Worm (Caenorhabditis elegans): ENCODE data around the gene F14H8.2.

Gene F14H8.2

DNA sequence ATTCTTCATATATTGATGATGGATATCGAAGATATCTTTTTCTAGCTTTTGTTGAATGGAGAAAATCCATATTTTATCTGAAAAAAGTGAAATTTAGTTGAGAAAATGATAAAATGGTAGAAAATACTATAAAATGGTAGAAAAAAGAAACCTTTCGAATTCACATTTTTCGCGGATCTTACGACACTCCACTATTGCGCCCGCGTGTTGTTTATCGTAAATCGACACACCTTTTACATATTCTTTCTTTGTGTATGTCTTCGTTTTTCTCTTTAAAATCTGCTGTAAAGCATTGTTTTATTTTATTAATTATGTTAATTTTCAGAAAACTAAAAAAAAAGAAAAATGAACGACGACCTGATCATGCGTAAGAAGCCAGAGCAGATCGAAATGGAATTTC is 29.3 kb downstream of the F14H8.2 start, which contains the start of the genes cdt-2 and T01C3.2 (continued):
- TF ChIP-seq pag-3 (tag; optimal IDR thresholded peaks at IDR 0.05; ENCODE audit: borderline replicate concordance, insufficient read depth) (no peak), nhr-71 (tag; optimal IDR thresholded peaks at IDR 0.05) (peak; percentile 50), irx-1 (tag; optimal IDR thresholded peaks at IDR 0.05) (no peak), efl-1 (optimal IDR thresholded peaks at IDR 0.05) (peak; percentile 26 to 86), efl-1 (GFP tag; optimal IDR thresholded peaks at IDR 0.05 in 1 of 2) (peak; percentile 87 to 98), elt-3 (tag; optimal IDR thresholded peaks at IDR 0.05) (peak in 1 of 6 experiments; percentile 7), C16A3.4 (tag; optimal IDR thresholded peaks at IDR 0.05) (peak; percentile 18), nhr-47 (tag; optimal IDR thresholded peaks at IDR 0.05) (peak; percentile 48), nhr-28 (tag; optimal IDR thresholded peaks at IDR 0.05) (no peak), nhr-237 (tag; optimal IDR thresholded peaks at IDR 0.05) (no peak), hlh-17 (GFP tag; optimal IDR thresholded peaks at IDR 0.05; ENCODE audit: borderline replicate concordance) (no peak), alr-1 (tag; optimal IDR thresholded peaks at IDR 0.05; ENCODE audit: borderline replicate concordance) (no peak), dpl-1 (GFP tag; optimal IDR thresholded peaks at IDR 0.05) (peak; percentile 76 to 89 (median 85)), mdl-1 (tag; optimal IDR thresholded peaks at IDR 0.05) (no peak), lin-14 (GFP tag; optimal IDR thresholded peaks at IDR 0.05) (no peak)

DNA sequence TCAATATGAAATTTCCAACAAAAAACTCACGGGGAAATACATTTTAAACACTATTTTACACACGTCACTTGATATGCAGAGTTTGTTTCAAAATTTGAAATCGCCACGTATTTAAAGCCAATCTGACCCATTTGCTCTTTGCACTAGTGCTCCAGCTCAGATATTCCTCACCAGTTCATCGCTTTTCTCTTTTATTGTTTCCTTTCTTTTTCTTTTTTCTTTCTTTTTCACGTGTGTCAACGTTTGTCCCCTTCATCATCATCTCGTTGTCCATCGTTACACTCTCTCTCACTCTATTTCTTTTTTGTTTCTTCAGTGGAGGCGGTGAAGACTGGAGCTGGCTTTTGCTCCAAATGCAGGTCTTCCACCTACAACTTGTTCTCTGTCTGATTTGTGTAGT is 35.5 kb downstream of the F14H8.2 start, which contains the start of gene F02D8.4:
F02D8.4 (plus strand) TSS at position 301 of the 400 bp plus-strand sequence.
- TF ChIP-seq F16B12.6 (tag; optimal IDR thresholded peaks at IDR 0.05), result no peak
- TF ChIP-seq fkh-4 (tag; optimal IDR thresholded peaks at IDR 0.05; ENCODE audit: borderline replicate concordance), result no peak
- peak; percentile 44 for TF ChIP-seq blmp-1 (tag; optimal IDR thresholded peaks at IDR 0.05)
- no peak for TF ChIP-seq alr-1 (tag; optimal IDR thresholded peaks at IDR 0.05; ENCODE audit: borderline replicate concordance)
- no peak for TF ChIP-seq tbx-2 (tag; optimal IDR thresholded peaks at IDR 0.05)
- TF ChIP-seq ceh-63 (GFP tag; optimal IDR thresholded peaks at IDR 0.05), result no peak
- TF ChIP-seq aha-1 (tag; optimal IDR thresholded peaks at IDR 0.05), result no peak
- no peak for TF ChIP-seq nhr-71 (tag; optimal IDR thresholded peaks at IDR 0.05)
- no peak for TF ChIP-seq ets-5 (GFP tag; IDR thresholded peaks at IDR 0.05)
- TF ChIP-seq jun-1 (tag; optimal IDR thresholded peaks at IDR 0.05), result no peak
- TF ChIP-seq rnt-1 (tag; optimal IDR thresholded peaks at IDR 0.05), result peak; percentile 29
- no peak for TF ChIP-seq mdl-1 (tag; optimal IDR thresholded peaks at IDR 0.05)
- no peak for TF ChIP-seq C16A3.4 (tag; optimal IDR thresholded peaks at IDR 0.05)
- no peak for TF ChIP-seq efl-1 (optimal IDR thresholded peaks at IDR 0.05)
- peak in 1 of 2 experiments; percentile 51 for TF ChIP-seq efl-1 (GFP tag; optimal IDR thresholded peaks at IDR 0.05 in 1 of 2)
- TF ChIP-seq lin-14 (GFP tag; optimal IDR thresholded peaks at IDR 0.05), result no peak
- no peak for TF ChIP-seq pag-3 (tag; optimal IDR thresholded peaks at IDR 0.05; ENCODE audit: borderline replicate concordance, insufficient read depth)
- TF ChIP-seq fkh-10 (GFP tag; optimal IDR thresholded peaks at IDR 0.05), result no peak

DNA sequence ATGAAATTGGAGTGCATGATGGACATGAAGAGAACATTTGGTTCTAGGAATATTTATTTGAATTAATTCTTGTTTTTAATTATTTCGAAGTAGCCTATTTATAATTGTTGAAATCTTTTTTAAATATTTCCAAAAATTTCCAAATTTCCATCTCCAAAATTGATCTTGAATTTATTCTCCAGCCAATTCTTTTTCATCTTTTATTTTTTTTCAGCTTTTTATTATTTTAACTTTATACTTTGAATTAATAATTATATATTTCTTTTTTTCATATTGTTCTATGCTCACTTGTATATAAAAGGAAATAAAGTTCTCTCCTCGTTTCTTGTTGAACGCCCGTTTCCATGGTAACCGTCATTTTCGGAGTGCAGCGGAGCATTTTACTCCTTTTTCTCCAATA is 40.2 kb downstream of the F14H8.2 start, which contains the start of gene xbx-1:
xbx-1 (plus strand) TSS at position 301 of the 400 bp plus-strand sequence.
- TF ChIP-seq elt-3 (tag; optimal IDR thresholded peaks at IDR 0.05) (no peak), fkh-8 (tag; optimal IDR thresholded peaks at IDR 0.05) (peak; percentile 19)

DNA sequence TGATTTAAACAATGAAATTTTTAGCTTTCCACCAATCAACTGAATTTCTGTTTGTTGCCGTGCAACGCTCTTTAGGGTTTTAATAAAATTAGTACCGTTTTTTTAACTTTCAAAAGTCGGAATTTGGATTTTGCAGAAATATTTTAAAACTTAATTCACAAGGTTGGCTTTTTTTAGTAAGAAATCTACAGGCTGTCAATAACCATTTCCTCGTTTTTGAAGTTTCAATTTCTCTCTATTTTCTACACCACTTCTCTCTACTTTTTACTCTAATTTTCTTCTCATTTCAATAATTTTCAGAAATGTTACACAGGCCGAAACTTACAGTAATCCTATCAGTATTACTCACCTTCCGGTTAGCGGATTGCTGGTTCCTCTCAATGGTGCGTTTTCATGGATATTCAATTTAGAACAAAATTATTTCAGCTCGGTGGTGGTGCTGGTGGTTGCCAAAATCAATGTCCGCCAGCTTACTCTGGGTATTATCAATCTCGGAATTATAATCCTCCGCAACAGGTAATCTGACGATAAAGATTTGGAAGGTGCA is 41.9 kb downstream of the F14H8.2 start, which contains the start of the genes grd-12 and F02D8.1:
grd-12 (plus strand) TSS at position 301 of the 547 bp plus-strand sequence.
F02D8.1 (minus strand) TSS at position 497 of the 547 bp plus-strand sequence.
- no peak for TF ChIP-seq efl-1 (optimal IDR thresholded peaks at IDR 0.05)
- TF ChIP-seq efl-1 (GFP tag; optimal IDR thresholded peaks at IDR 0.05 in 1 of 2), result no peak
- no peak for TF ChIP-seq lsy-2 (tag; optimal IDR thresholded peaks at IDR 0.05)
- no peak for TF ChIP-seq elt-2 (tag; optimal IDR thresholded peaks at IDR 0.05)
- TF ChIP-seq egl-13 (tag; optimal IDR thresholded peaks at IDR 0.05), result no peak
- TF ChIP-seq pax-3 (tag; optimal IDR thresholded peaks at IDR 0.05), result no peak
- no peak for TF ChIP-seq lin-39 (tag; optimal IDR thresholded peaks at IDR 0.05)
- TF ChIP-seq nhr-28 (tag; optimal IDR thresholded peaks at IDR 0.05), result no peak
- no peak for TF ChIP-seq lir-3 (tag; optimal IDR thresholded peaks at IDR 0.05; ENCODE audit: poor library complexity)
